Worm (Caenorhabditis elegans) whole organism, L1 larva: ENCODE results near the gene tbc-20.

Experiments
- blmp-1 ChIP-seq: fragments of 150-350 bp; optimal IDR thresholded peaks from 2 replicates; lab custom pipeline; 2014; ENCODE audit warnings: missing biosample characterization, missing genetic modification characterization
- ces-1 ChIP-seq: fragments of 150-350 bp; optimal IDR thresholded peaks from 2 replicates; lab custom pipeline; 2014; ENCODE audit warnings: missing biosample characterization, missing genetic modification reagents, missing genetic modification characterization
- dpl-1 ChIP-seq, 3 experiments: fragments of 150-350 bp in 2 of 3; sonication (generic microtip) in 1 of 3; optimal IDR thresholded peaks; 2 replicates each; lab custom pipeline; 2014 to 2017; ENCODE audit warnings: missing biosample characterization in 3 of 3, missing genetic modification characterization in 3 of 3, missing genetic modification reagents in 3 of 3
- jun-1 ChIP-seq: fragments of 150-350 bp; optimal IDR thresholded peaks from 2 replicates; lab custom pipeline; 2014; ENCODE audit warnings: missing biosample characterization, missing genetic modification reagents, missing genetic modification characterization
- lin-39 ChIP-seq: fragments of 150-350 bp; optimal IDR thresholded peaks from 2 replicates; lab custom pipeline; 2014; ENCODE audit warnings: missing biosample characterization, missing genetic modification reagents, missing genetic modification characterization
- lsy-2 ChIP-seq, 2 experiments: fragments of 150-350 bp; optimal IDR thresholded peaks; 2 replicates each; lab custom pipeline; 2014; ENCODE audit warnings: missing biosample characterization in 2 of 2, missing genetic modification characterization in 2 of 2
- nhr-11 ChIP-seq: fragments of 150-350 bp; optimal IDR thresholded peaks from 2 replicates; lab custom pipeline; 2014; ENCODE audit warnings: missing biosample characterization, missing genetic modification characterization
- nhr-77 ChIP-seq: fragments of 150-350 bp; optimal IDR thresholded peaks from 2 replicates; lab custom pipeline; 2014; ENCODE audit warnings: missing biosample characterization, missing genetic modification characterization
- nhr-90 ChIP-seq: sonication (generic microtip); optimal IDR thresholded peaks from 2 replicates; lab custom pipeline; 2016; ENCODE audit warnings: mild to moderate bottlenecking, missing genetic modification characterization, missing compliant biosample characterization; ENCODE audit not compliant: poor library complexity
- pag-3 ChIP-seq: sonication (generic microtip); optimal IDR thresholded peaks from 2 replicates; lab custom pipeline; 2017; ENCODE audit warnings: missing genetic modification characterization, mild to moderate bottlenecking, missing compliant biosample characterization, antibody characterized with exemption, borderline replicate concordance; ENCODE audit not compliant: insufficient read depth
- pqm-1 ChIP-seq: sonication (generic microtip); optimal IDR thresholded peaks from 3 replicates; lab custom pipeline; 2017; ENCODE audit warnings: missing biosample characterization, missing genetic modification characterization
- snpc-4 ChIP-seq: fragments of 150-350 bp; optimal IDR thresholded peaks from 2 replicates; lab custom pipeline; 2014; ENCODE audit warnings: missing biosample characterization, missing genetic modification characterization
- tbx-2 ChIP-seq: sonication (generic microtip); optimal IDR thresholded peaks from 2 replicates; lab custom pipeline; 2016; ENCODE audit warnings: missing genetic modification characterization, missing compliant biosample characterization
- zag-1 ChIP-seq: fragments of 150-350 bp; optimal IDR thresholded peaks from 2 replicates; lab custom pipeline; 2014; ENCODE audit warnings: missing biosample characterization, missing genetic modification characterization

DNA sequence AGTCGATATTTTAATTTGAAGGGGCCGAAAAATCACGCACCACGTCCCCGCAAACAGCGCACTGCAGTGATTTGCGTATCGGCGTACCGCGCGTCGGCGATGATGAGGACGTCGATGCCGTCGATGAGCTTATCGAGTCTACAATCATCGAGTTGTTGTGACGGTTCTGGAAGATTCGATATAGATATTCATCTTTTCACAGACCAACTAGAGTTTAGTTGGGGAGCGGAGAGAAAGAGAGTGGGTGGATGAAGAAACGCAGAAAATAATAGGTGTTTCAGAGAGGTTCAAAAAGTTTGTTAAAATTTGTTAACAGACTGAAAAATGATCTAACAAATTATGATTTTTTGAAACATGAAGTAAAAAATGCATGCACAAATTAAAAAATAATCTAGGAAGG is 20.1 kb downstream of the tbc-20 start, which contains the start of gene nhr-61:
- TF ChIP-seq zag-1 (tag; lab: Kevin White, UChicago) = no peak
- TF ChIP-seq dpl-1 (GFP tag; optimal IDR thresholded peaks at IDR 0.05; lab: Kevin White, UChicago) = no peak
- no peak for TF ChIP-seq snpc-4
- TF ChIP-seq nhr-11 (tag; lab: Kevin White, UChicago) = no peak
- no peak for TF ChIP-seq pag-3 (tag; lab: Kevin White, UChicago)
- no peak for TF ChIP-seq jun-1 (tag; lab: Kevin White, UChicago)
- no peak for TF ChIP-seq nhr-77 (tag; lab: Kevin White, UChicago)
- no peak for TF ChIP-seq lsy-2 (tag; optimal IDR thresholded peaks at IDR 0.05; lab: Kevin White, UChicago)
- TF ChIP-seq ces-1 (GFP tag; lab: Kevin White, UChicago) = no peak
- no peak for TF ChIP-seq blmp-1 (tag; lab: Kevin White, UChicago)
- no peak for TF ChIP-seq pqm-1 (tag; lab: Kevin White, UChicago)
- TF ChIP-seq nhr-90 (tag; lab: Kevin White, UChicago) = no peak
- TF ChIP-seq lin-39 (tag; lab: Kevin White, UChicago) = no peak
- TF ChIP-seq tbx-2 (tag; lab: Kevin White, UChicago) = no peak
